Fruit fly (Drosophila melanogaster) whole organism, prepupa: ENCODE results near the gene CG4098.
"Not testable (repeated sequence)": the region's sequence is repeated elsewhere in the genome, so short reads cannot be mapped to it uniquely, and the experiment has no call there.

Experiments used
- Blimp-1 ChIP-seq: fragments of 200-800 bp; sonication (Bioruptor generic); optimal IDR thresholded peaks from 3 replicates; lab custom pipeline; 2017; ENCODE audit warnings: missing biosample characterization, missing genetic modification characterization, mild to moderate bottlenecking, moderate library complexity, missing genetic modification reagents
- CG10631 ChIP-seq: fragments of 200-800 bp; sonication (Bioruptor generic); optimal IDR thresholded peaks from 2 replicates; lab custom pipeline; 2016; ENCODE audit warnings: missing biosample characterization, missing genetic modification characterization
- CG10669 ChIP-seq: fragments of 200-800 bp; sonication (Bioruptor generic); optimal IDR thresholded peaks from 3 replicates; lab custom pipeline; 2018; ENCODE audit warnings: missing biosample characterization, mild to moderate bottlenecking, missing genetic modification characterization, moderate library complexity
- CG11762 ChIP-seq: fragments of 200-800 bp; sonication (Bioruptor generic); optimal IDR thresholded peaks from 3 replicates; lab custom pipeline; 2016; ENCODE audit warnings: missing biosample characterization, missing genetic modification characterization; ENCODE audit not compliant: insufficient read depth
- CG11902 ChIP-seq: fragments of 200-800 bp; sonication (Bioruptor generic); optimal IDR thresholded peaks from 3 replicates; lab custom pipeline; 2016; ENCODE audit warnings: missing biosample characterization, missing genetic modification characterization
- CG15336 ChIP-seq: fragments of 200-800 bp; sonication (Bioruptor generic); IDR thresholded peaks from 2 replicates; pipeline ENCODE4 v1.3.6; 2022; ENCODE audit warnings: missing biosample characterization, missing genetic modification characterization
- CG3032 ChIP-seq: fragments of 200-800 bp; optimal IDR thresholded peaks from 2 replicates; lab custom pipeline; 2019; ENCODE audit warnings: missing biosample characterization, mild to moderate bottlenecking, missing genetic modification characterization, moderate library complexity
- CG32006 ChIP-seq: fragments of 200-800 bp; sonication (Bioruptor generic); optimal IDR thresholded peaks from 3 replicates; lab custom pipeline; 2017; ENCODE audit warnings: missing biosample characterization, mild to moderate bottlenecking, missing genetic modification characterization
- CG6808 ChIP-seq: fragments of 200-800 bp; sonication (Bioruptor generic); optimal IDR thresholded peaks from 3 replicates; lab custom pipeline; 2017; ENCODE audit warnings: missing biosample characterization, missing genetic modification characterization, mild to moderate bottlenecking, moderate library complexity, missing genetic modification reagents
- CG8632 ChIP-seq: fragments of 200-800 bp; sonication (Bioruptor generic); optimal IDR thresholded peaks from 3 replicates; lab custom pipeline; 2016; ENCODE audit warnings: missing biosample characterization, missing genetic modification characterization
- CG9139 ChIP-seq: fragments of 200-800 bp; sonication (Bioruptor generic); optimal IDR thresholded peaks from 3 replicates; lab custom pipeline; 2017; ENCODE audit warnings: missing biosample characterization, mild to moderate bottlenecking, missing genetic modification characterization
- Eip75B ChIP-seq: fragments of 200-800 bp; sonication (Bioruptor generic); optimal IDR thresholded peaks from 3 replicates; lab custom pipeline; 2016; ENCODE audit warnings: missing biosample characterization, missing genetic modification characterization
- Eip78C ChIP-seq: fragments of 200-800 bp; sonication (Bioruptor generic); peaks from one replicate; lab custom pipeline; 2016; ENCODE audit warnings: missing biosample characterization, missing genetic modification characterization
- Ets21C ChIP-seq: fragments of 200-800 bp; sonication (Bioruptor generic); optimal IDR thresholded peaks from 3 replicates; lab custom pipeline; 2016; ENCODE audit warnings: missing biosample characterization, missing genetic modification characterization
- Ets96B ChIP-seq: fragments of 200-800 bp; optimal IDR thresholded peaks from 2 replicates; lab custom pipeline; 2019; ENCODE audit warnings: missing biosample characterization, mild to moderate bottlenecking, missing genetic modification characterization, moderate library complexity
- Gug ChIP-seq: fragments of 200-800 bp; sonication (Bioruptor generic); IDR thresholded peaks from 2 replicates; pipeline ENCODE4 v1.3.6; 2022; ENCODE audit warnings: missing biosample characterization, missing genetic modification characterization
- Lpt ChIP-seq: fragments of 200-800 bp; sonication (Bioruptor generic); optimal IDR thresholded peaks from 3 replicates; lab custom pipeline; 2016; ENCODE audit warnings: missing biosample characterization, missing genetic modification characterization
- Sox102F ChIP-seq: fragments of 200-800 bp; sonication (Bioruptor generic); optimal IDR thresholded peaks from 2 replicates; lab custom pipeline; 2016; ENCODE audit warnings: missing biosample characterization, mild to moderate bottlenecking, missing genetic modification characterization
- Sox14 ChIP-seq: fragments of 200-800 bp; sonication (Bioruptor generic); optimal IDR thresholded peaks from 3 replicates; lab custom pipeline; 2016; ENCODE audit warnings: missing biosample characterization, missing genetic modification characterization
- achi ChIP-seq: fragments of 200-800 bp; sonication (Bioruptor generic); optimal IDR thresholded peaks from 3 replicates; lab custom pipeline; 2016; ENCODE audit warnings: missing biosample characterization, missing genetic modification characterization
- dsx ChIP-seq: fragments of 200-800 bp; optimal IDR thresholded peaks from 3 replicates; lab custom pipeline; 2019; ENCODE audit warnings: missing biosample characterization, mild to moderate bottlenecking, missing genetic modification characterization, moderate library complexity; ENCODE audit not compliant: poor library complexity, severe bottlenecking
- esn ChIP-seq: fragments of 200-800 bp; sonication (Bioruptor generic); optimal IDR thresholded peaks from 2 replicates; lab custom pipeline; 2016; ENCODE audit warnings: missing biosample characterization, mild to moderate bottlenecking, missing genetic modification characterization, moderate library complexity
- fd59A ChIP-seq: fragments of 200-800 bp; sonication (Bioruptor generic); optimal IDR thresholded peaks from 2 replicates; lab custom pipeline; 2017; ENCODE audit warnings: missing biosample characterization, mild to moderate bottlenecking, missing genetic modification characterization, missing genetic modification reagents
- fkh ChIP-seq: fragments of 200-800 bp; sonication (Bioruptor generic); optimal IDR thresholded peaks from 3 replicates; lab custom pipeline; 2017; ENCODE audit warnings: missing biosample characterization, mild to moderate bottlenecking, missing genetic modification characterization, moderate library complexity
- lz ChIP-seq: fragments of 200-800 bp; sonication (Bioruptor generic); optimal IDR thresholded peaks from 3 replicates; lab custom pipeline; 2016; ENCODE audit warnings: missing biosample characterization, missing genetic modification characterization
- salr ChIP-seq, 2 experiments: fragments of 200-800 bp; sonication (Bioruptor generic); optimal IDR thresholded peaks; 3 replicates each; lab custom pipeline; 2016 to 2018; ENCODE audit warnings: missing biosample characterization in 2 of 2, missing genetic modification characterization in 2 of 2, mild to moderate bottlenecking in 1 of 2
- ss ChIP-seq, 2 experiments: fragments of 200-800 bp; sonication (Bioruptor generic); optimal IDR thresholded peaks; 2 replicates in 1 of 2; 3 replicates in 1 of 2; lab custom pipeline; 2017 to 2018; ENCODE audit warnings: mild to moderate bottlenecking in 2 of 2, missing biosample characterization in 2 of 2, missing genetic modification characterization in 2 of 2, moderate library complexity in 1 of 2
- svp ChIP-seq: fragments of 200-800 bp; sonication (Bioruptor generic); peaks from one replicate; lab custom pipeline; 2016; ENCODE audit warnings: missing biosample characterization, missing genetic modification characterization
- topi ChIP-seq: fragments of 200-800 bp; sonication (Bioruptor generic); optimal IDR thresholded peaks from 3 replicates; lab custom pipeline; 2016; ENCODE audit warnings: missing biosample characterization, missing genetic modification characterization
- vri ChIP-seq: fragments of 200-800 bp; sonication (Bioruptor generic); optimal IDR thresholded peaks from 3 replicates; lab custom pipeline; 2016; ENCODE audit warnings: missing biosample characterization, mild to moderate bottlenecking, missing genetic modification characterization

The CG4098 gene

DNA sequence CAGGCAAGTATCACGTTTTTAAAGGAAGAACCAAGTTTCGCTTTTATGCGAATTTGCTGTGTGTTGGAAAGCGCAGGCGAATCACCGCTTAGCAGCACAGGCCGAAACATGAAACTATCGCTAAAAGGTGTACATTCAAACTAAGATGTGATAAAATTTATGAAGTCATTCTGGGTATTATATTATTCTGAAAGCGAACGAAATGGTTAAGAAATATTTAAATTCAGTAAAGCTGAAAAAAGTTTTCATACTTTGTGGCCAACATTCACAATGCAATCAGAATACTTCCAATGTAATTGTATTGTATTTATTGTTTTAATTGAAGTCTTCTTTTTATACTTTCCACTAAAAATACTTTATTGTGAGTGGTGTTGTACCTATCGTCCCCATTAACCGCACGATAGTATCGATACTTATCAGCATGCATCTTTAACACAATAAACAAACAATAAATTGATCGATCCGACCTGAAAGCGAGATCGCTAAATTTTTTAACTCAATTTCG is 27.9 kb downstream of the CG4098 start, which contains the start of gene Smn (continued):
- TF ChIP-seq CG10669 (GFP tag; lab: Kevin White, UChicago) (no peak), CG11762 (peak; percentile 34), CG11902 (GFP tag; lab: Kevin White, UChicago) (peak; percentile 41), Blimp-1 (GFP tag; lab: Kevin White, UChicago) (peak; percentile 36), Lpt (peak; percentile 38), CG3032 (tag; lab: Kevin White, UChicago) (peak; percentile 50)

dm6 chr3L:16580049-16580448 is 29.1 kb downstream of the CG4098 start, which contains the start of gene nxf2:
TSS of gene nxf2 (minus strand) at chr3L:16580306.
- TF ChIP-seq lz (GFP tag; lab: Kevin White, UChicago) (no peak), CG32006 (GFP tag; lab: Kevin White, UChicago) (no peak), CG6808 (no peak), CG8632 (no peak)

DNA sequence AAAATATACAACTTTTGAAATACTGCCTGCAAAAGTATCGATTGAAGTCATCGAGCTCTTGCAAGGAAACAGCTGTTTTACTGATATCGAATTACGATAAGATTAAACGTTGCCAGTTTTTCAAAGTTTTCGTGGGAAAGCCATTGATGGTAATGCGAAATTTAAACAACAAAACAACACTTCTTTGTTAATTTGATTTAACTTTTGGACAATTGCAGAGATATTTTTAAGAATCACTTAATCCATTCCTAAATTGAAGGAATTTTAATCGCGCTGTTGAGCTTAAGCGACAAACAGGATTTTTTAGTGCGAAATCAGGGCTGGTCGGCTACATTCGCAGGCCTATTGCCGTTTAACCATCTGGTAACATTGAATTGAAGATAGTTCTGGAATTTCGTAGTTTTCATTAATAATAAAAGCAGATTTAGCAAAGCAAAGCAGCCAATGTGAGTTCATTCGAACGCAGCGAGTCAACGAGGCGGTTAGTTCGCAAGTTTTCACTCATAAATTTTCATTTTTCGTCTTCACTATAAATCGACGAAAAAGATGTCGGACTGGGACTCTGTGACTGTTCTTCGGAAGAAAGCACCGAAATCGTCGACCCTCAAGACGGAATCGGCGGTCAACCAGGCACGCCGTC is 34.7 kb downstream of the CG4098 start, which contains the start of gene mbf1:
Gene mbf1, plus strand, starts transcription at position 130 of the 640 bp plus-strand sequence.
- TF ChIP-seq ss (GFP tag; optimal IDR thresholded peaks at IDR 0.05; lab: Kevin White, UChicago) = peak in 1 of 2 experiments; percentile 0
- peak; percentile 76 for TF ChIP-seq Eip78C
- TF ChIP-seq CG9139 (GFP tag; lab: Kevin White, UChicago) = no peak
- TF ChIP-seq Ets21C (GFP tag; lab: Kevin White, UChicago) = no peak
- no peak for TF ChIP-seq topi
- TF ChIP-seq Gug (GFP tag; lab: Robert Waterston, UW) = no peak
- TF ChIP-seq Sox102F (GFP tag; lab: Kevin White, UChicago) = no peak
- TF ChIP-seq Eip75B (GFP tag; lab: Kevin White, UChicago) = no peak
- peak; percentile 16 for TF ChIP-seq lz (GFP tag; lab: Kevin White, UChicago)
- TF ChIP-seq esn (GFP tag; lab: Kevin White, UChicago) = peak; percentile 20
- no peak for TF ChIP-seq svp
- peak; percentile 7 for TF ChIP-seq dsx (GFP tag; lab: Kevin White, UChicago)
- peak; percentile 22 for TF ChIP-seq Sox14 (GFP tag; lab: Kevin White, UChicago)
- peak; percentile 29 for TF ChIP-seq CG3032 (tag; lab: Kevin White, UChicago)

DNA sequence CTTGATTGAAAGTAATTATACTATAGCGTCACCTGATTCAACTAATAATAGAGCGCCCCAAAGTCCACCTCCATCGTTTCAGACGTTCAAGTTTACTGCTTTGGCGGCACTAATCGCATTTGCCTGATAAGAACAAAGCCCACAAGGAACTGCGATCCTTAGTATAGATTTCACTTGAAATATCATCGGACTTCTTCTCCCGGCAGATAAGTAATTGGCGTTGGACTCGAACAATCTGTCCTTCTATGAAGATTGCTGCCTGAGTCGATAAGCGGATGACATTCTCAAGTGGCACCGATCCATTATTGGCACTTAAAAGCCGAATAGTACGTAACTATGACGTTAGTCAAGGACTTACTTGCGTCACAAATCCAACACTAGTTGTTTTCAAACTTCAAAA is 35.9 kb downstream of the CG4098 start, which contains the start of gene Mipp1:
Gene Mipp1, minus strand, starts transcription at position 101 of the 400 bp plus-strand sequence.
- TF ChIP-seq salr (GFP tag; optimal IDR thresholded peaks at IDR 0.05; lab: Kevin White, UChicago); Ets96B (tag; lab: Kevin White, UChicago); CG10631: not testable (repeated sequence)

DNA sequence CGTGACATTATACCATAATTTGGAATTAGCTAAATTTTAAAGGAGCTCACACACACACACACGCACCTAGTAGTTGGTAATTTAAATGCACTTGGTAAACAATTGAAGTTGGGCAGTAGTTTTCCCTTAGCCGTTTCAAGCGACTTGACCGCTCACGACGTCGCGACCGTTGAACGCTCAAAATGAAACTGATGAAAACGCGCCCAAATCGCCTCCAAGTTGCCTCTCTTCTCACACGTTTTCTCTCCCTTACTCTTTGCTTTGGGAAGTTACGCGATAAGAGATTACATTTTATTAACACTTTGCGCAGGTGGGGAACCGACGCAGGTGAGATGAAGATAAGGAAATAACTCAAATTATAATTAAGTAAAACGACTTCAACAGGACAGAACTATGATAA is 36.9 kb downstream of the CG4098 start:
- TF ChIP-seq fkh (peak; percentile 54), fd59A (GFP tag; lab: Kevin White, UChicago) (no peak), Sox102F (GFP tag; lab: Kevin White, UChicago) (no peak), CG15336 (GFP tag; lab: Robert Waterston, UW) (no peak), achi (GFP tag; lab: Kevin White, UChicago) (no peak), svp (no peak), vri (GFP tag; lab: Kevin White, UChicago) (peak; percentile 37), Ets21C (GFP tag; lab: Kevin White, UChicago) (no peak)
